Worm (Caenorhabditis elegans): ENCODE results near the gene mrp-1.

The mrp-1 gene

DNA sequence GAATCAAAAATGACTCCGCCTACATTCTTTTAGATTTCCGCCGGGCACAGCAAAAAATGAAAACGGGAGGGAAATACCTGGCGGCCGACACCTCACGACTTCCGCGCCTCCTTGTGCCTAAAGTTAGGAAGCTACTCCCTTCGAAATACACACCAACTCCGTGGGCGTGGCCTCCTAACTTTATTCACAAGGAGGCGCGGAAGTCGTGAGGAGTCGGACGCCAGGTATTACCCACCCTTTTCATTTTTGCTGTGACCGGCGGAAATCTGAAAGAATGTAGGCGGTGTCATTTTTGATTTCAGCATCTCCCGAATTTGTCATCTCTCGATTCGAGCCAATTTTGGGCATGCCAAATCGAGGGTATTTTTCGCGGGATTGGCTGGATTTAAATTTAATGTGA, 49.6 kb downstream of the mrp-1 start:
- no peak for TF ChIP-seq C34F6.9 (tag; optimal IDR thresholded peaks at IDR 0.05)
- TF ChIP-seq ceh-82 (tag; optimal IDR thresholded peaks at IDR 0.05) = no peak

DNA sequence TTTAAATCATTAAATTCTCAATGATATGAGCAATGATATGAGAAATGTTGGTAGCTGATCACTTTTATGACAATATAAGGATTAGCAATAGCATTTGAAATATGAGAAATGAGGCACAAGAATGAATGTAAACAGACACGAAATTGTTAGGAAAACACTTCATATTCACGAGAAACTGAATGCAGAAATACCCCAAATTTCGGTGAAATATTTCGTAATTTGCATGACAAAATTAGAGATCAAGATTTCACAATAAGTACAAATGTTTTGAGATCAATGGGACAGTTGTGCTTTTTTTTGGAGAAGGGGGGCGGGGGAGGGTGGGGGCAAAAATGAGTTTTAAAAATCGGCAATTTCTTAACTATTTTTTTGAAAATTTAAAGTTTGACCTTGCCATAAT, 51.3 kb downstream of the mrp-1 start:
- TF ChIP-seq zag-1 (tag; optimal IDR thresholded peaks at IDR 0.05) (no peak), ztf-1 (GFP tag; conservative IDR thresholded peaks at IDR 0.05) (no peak), nhr-21 (tag; optimal IDR thresholded peaks at IDR 0.05) (no peak), aly-2 (tag; optimal IDR thresholded peaks at IDR 0.05) (no peak), ceh-16 (tag; optimal IDR thresholded peaks at IDR 0.05) (no peak), nhr-23 (tag; optimal IDR thresholded peaks at IDR 0.05) (no peak), nhr-129 (tag; optimal IDR thresholded peaks at IDR 0.05) (peak; percentile 58), fos-1 (tag; optimal IDR thresholded peaks at IDR 0.05) (no peak)

DNA sequence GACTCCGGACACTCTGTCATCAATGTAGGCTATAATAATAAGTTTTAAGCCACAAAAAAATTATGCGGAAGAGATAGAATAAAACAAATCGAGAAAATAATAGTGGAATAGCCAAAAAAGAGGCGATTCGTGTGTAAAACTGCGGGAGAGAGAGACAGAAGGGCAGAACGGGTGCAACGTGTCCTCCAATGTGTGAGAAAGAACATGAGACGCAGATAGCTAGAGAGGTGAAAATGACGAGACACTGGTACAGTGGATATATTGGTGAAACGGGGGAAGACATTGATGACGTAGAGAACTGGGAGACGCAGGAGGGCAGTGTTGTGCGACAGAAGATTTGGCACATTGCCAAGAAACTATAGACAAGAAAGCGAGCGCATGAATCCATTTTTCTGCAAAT, 52.0 kb downstream of the mrp-1 start, which contains the start of gene F28C10.3:
F28C10.3 (minus strand) TSS at position 101 of the 400 bp plus-strand sequence.
- TF ChIP-seq nhr-77 (tag; optimal IDR thresholded peaks at IDR 0.05) (no peak), ceh-16 (tag; optimal IDR thresholded peaks at IDR 0.05) (peak; percentile 22), unc-62 (GFP tag; optimal IDR thresholded peaks at IDR 0.05) (peak; percentile 50), egl-27 (tag; optimal IDR thresholded peaks at IDR 0.05) (peak; percentile 93), gmeb-1 (tag; optimal IDR thresholded peaks at IDR 0.05) (no peak), sma-9 (GFP tag; optimal IDR thresholded peaks at IDR 0.05) (peak; percentile 100), sma-9 (tag; optimal IDR thresholded peaks at IDR 0.05) (peak; percentile 83), crh-2 (tag; optimal IDR thresholded peaks at IDR 0.05) (peak; percentile 97), mbf-1 (tag; optimal IDR thresholded peaks at IDR 0.05) (no peak), unc-39 (tag; optimal IDR thresholded peaks at IDR 0.05) (no peak), sma-3 (GFP tag; optimal IDR thresholded peaks at IDR 0.05) (peak; percentile 81), nhr-23 (tag; optimal IDR thresholded peaks at IDR 0.05) (no peak), lin-11 (tag; optimal IDR thresholded peaks at IDR 0.05) (no peak), lin-39 (tag; optimal IDR thresholded peaks at IDR 0.05) (no peak), dmd-4 (tag; optimal IDR thresholded peaks at IDR 0.05) (no peak), zag-1 (tag; optimal IDR thresholded peaks at IDR 0.05) (peak; percentile 88), lin-13 (GFP tag; optimal IDR thresholded peaks at IDR 0.05) (peak; percentile 71), nhr-10 (tag; optimal IDR thresholded peaks at IDR 0.05) (no peak), mab-5 (tag; optimal IDR thresholded peaks at IDR 0.05) (peak; percentile 79), ztf-4 (tag; optimal IDR thresholded peaks at IDR 0.05) (peak; percentile 14), F13H6.1 (tag; optimal IDR thresholded peaks at IDR 0.05) (peak; percentile 88), snpc-4 (tag; optimal IDR thresholded peaks at IDR 0.05) (peak; percentile 3), skn-1 (tag; optimal IDR thresholded peaks at IDR 0.05) (no peak), mdl-1 (tag; optimal IDR thresholded peaks at IDR 0.05) (peak; percentile 78 to 87), ztf-1 (GFP tag; conservative IDR thresholded peaks at IDR 0.05) (no peak), unc-55 (GFP tag; optimal IDR thresholded peaks at IDR 0.05) (peak; percentile 77), ztf-11 (tag; optimal IDR thresholded peaks at IDR 0.05) (no peak), nhr-25 (tag; optimal IDR thresholded peaks at IDR 0.05) (peak; percentile 91), R02D3.7 (tag; optimal IDR thresholded peaks at IDR 0.05) (no peak), nhr-21 (tag; optimal IDR thresholded peaks at IDR 0.05) (peak; percentile 94), blmp-1 (tag; optimal IDR thresholded peaks at IDR 0.05; ENCODE audit: insufficient read depth) (peak; percentile 87), Y55F3AM.14 (GFP tag; optimal IDR thresholded peaks at IDR 0.05) (peak; percentile 58), C34F6.9 (tag; optimal IDR thresholded peaks at IDR 0.05) (peak; percentile 88), sem-4 (tag; optimal IDR thresholded peaks at IDR 0.05) (peak; percentile 92), nhr-237 (tag; optimal IDR thresholded peaks at IDR 0.05) (peak; percentile 31), fos-1 (tag; optimal IDR thresholded peaks at IDR 0.05) (peak; percentile 93), nhr-6 (tag; optimal IDR thresholded peaks at IDR 0.05) (peak; percentile 86), peb-1 (tag; optimal IDR thresholded peaks at IDR 0.05) (no peak), ama-1 (optimal IDR thresholded peaks at IDR 0.05) (no peak), nhr-129 (tag; optimal IDR thresholded peaks at IDR 0.05) (peak; percentile 94), elt-3 (tag; optimal IDR thresholded peaks at IDR 0.05) (no peak), aly-2 (tag; optimal IDR thresholded peaks at IDR 0.05) (no peak), nhr-12 (tag; optimal IDR thresholded peaks at IDR 0.05) (no peak), ZK546.5 (tag; optimal IDR thresholded peaks at IDR 0.05) (no peak), alr-1 (tag; optimal IDR thresholded peaks at IDR 0.05) (no peak), nhr-11 (tag; optimal IDR thresholded peaks at IDR 0.05) (no peak), lsy-2 (tag; optimal IDR thresholded peaks at IDR 0.05) (peak; percentile 55 to 88), ceh-82 (tag; optimal IDR thresholded peaks at IDR 0.05) (no peak), elt-1 (tag; optimal IDR thresholded peaks at IDR 0.05) (no peak)

All from whole organism, L2 larva.